Worm (Caenorhabditis elegans): Measurements from ENCODE around the gene cpz-2.

The cpz-2 gene

DNA sequence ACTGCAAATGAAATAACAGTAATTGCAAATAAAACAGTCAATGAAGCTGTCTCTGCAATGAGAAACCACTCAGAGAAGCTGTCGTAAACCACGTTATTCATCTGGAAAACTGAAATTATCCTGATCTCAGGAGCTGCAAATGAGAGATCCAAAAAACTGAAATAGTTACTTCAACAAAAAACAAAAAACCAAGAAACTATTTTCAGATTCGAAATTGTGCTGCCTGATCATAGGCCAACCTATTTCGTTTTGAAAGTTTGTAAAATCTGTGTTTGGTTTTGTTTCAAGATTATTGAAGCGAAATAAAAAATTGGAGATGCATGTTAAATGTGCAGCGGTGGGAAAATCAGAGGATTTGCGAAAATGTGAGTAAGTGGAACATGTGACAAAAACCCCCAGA is 39.7 kb downstream of the cpz-2 start, which contains the start of gene srv-8:
srv-8 (minus strand) TSS at position 101 of the 400 bp plus-strand sequence.
- no peak for TF ChIP-seq ceh-16 (tag; optimal IDR thresholded peaks at IDR 0.05)
- no peak for TF ChIP-seq nhr-23 (tag; optimal IDR thresholded peaks at IDR 0.05)
- no peak for TF ChIP-seq blmp-1 (tag; optimal IDR thresholded peaks at IDR 0.05; ENCODE audit: insufficient read depth)
- no peak for TF ChIP-seq sma-9 (GFP tag; optimal IDR thresholded peaks at IDR 0.05)
- no peak for TF ChIP-seq sma-9 (tag; optimal IDR thresholded peaks at IDR 0.05)
- TF ChIP-seq C34F6.9 (tag; optimal IDR thresholded peaks at IDR 0.05): no peak
- TF ChIP-seq mab-5 (tag; optimal IDR thresholded peaks at IDR 0.05): no peak
- TF ChIP-seq nhr-237 (tag; optimal IDR thresholded peaks at IDR 0.05): no peak
- no peak for TF ChIP-seq nhr-6 (tag; optimal IDR thresholded peaks at IDR 0.05)
- no peak for TF ChIP-seq sem-4 (tag; optimal IDR thresholded peaks at IDR 0.05)
- TF ChIP-seq snpc-4 (tag; optimal IDR thresholded peaks at IDR 0.05): no peak
- no peak for TF ChIP-seq ZK546.5 (tag; optimal IDR thresholded peaks at IDR 0.05)
- no peak for TF ChIP-seq unc-39 (tag; optimal IDR thresholded peaks at IDR 0.05)
- no peak for TF ChIP-seq R02D3.7 (tag; optimal IDR thresholded peaks at IDR 0.05)
- TF ChIP-seq nhr-12 (tag; optimal IDR thresholded peaks at IDR 0.05): no peak
- no peak for TF ChIP-seq F13H6.1 (tag; optimal IDR thresholded peaks at IDR 0.05)
- no peak for TF ChIP-seq ztf-4 (tag; optimal IDR thresholded peaks at IDR 0.05)
- TF ChIP-seq skn-1 (tag; optimal IDR thresholded peaks at IDR 0.05): no peak
- TF ChIP-seq nhr-11 (tag; optimal IDR thresholded peaks at IDR 0.05): no peak
- TF ChIP-seq nhr-77 (tag; optimal IDR thresholded peaks at IDR 0.05): no peak

DNA sequence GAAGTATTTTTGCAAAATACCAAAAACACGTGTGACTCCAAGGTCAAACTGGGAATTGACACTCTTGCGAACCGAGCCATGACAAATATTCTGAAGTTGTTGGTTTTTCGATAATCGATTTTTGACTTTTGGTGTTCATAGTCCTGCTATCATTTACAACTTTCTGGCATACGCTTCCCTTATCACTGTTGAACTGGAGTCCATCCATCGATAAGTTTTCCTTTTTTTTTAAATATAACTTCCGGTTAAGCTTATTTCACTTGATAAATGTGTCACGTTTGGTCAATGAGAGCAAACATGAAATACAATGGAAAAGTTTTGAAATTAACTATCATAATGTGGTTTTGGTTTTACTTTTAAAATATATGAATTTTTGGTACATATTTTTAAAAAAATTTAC is 40.7 kb downstream of the cpz-2 start:
- TF ChIP-seq unc-62 (GFP tag; optimal IDR thresholded peaks at IDR 0.05) (no peak), sma-9 (GFP tag; optimal IDR thresholded peaks at IDR 0.05) (peak; percentile 17), sma-9 (tag; optimal IDR thresholded peaks at IDR 0.05) (no peak), nhr-12 (tag; optimal IDR thresholded peaks at IDR 0.05) (no peak), crh-2 (tag; optimal IDR thresholded peaks at IDR 0.05) (peak; percentile 17), zag-1 (tag; optimal IDR thresholded peaks at IDR 0.05) (no peak), ceh-82 (tag; optimal IDR thresholded peaks at IDR 0.05) (no peak), sma-3 (GFP tag; optimal IDR thresholded peaks at IDR 0.05) (no peak), mbf-1 (tag; optimal IDR thresholded peaks at IDR 0.05) (no peak), dmd-4 (tag; optimal IDR thresholded peaks at IDR 0.05) (no peak), ZK546.5 (tag; optimal IDR thresholded peaks at IDR 0.05) (no peak), mdl-1 (tag; optimal IDR thresholded peaks at IDR 0.05) (no peak), fos-1 (tag; optimal IDR thresholded peaks at IDR 0.05) (peak; percentile 95), ceh-16 (tag; optimal IDR thresholded peaks at IDR 0.05) (no peak), lin-11 (tag; optimal IDR thresholded peaks at IDR 0.05) (no peak), nhr-21 (tag; optimal IDR thresholded peaks at IDR 0.05) (no peak)

ce11 chrV:13423045-13423444 is 42.1 kb downstream of the cpz-2 start, which contains the start of gene srv-9:
TSS of gene srv-9 (minus strand) at chrV:13423145.
- TF ChIP-seq elt-1 (tag; optimal IDR thresholded peaks at IDR 0.05): no peak
- no peak for TF ChIP-seq lin-39 (tag; optimal IDR thresholded peaks at IDR 0.05)
- TF ChIP-seq F13H6.1 (tag; optimal IDR thresholded peaks at IDR 0.05): no peak
- TF ChIP-seq crh-2 (tag; optimal IDR thresholded peaks at IDR 0.05): no peak

DNA sequence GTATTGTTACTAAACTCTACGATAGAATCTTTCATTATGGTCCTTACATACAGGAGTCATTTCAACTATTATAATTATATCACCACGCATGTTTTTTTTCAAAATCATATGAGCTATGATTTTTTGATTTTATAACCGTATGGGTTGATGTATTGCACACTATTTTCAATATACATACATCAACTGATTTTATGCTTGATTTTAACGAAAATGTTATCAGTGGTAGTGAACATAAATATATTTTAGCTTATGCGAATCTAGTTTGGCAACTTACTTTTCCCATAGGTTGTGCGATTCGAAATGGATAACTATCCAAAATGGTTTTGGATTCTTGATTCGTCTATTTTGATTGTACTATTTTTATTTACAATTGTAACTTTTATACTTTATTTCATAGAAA is 42.6 kb downstream of the cpz-2 start, which contains the start of gene srv-10:
srv-10 (plus strand) TSS at position 301 of the 400 bp plus-strand sequence.
- TF ChIP-seq nhr-23 (tag; optimal IDR thresholded peaks at IDR 0.05) (no peak), sma-9 (GFP tag; optimal IDR thresholded peaks at IDR 0.05) (no peak), sma-9 (tag; optimal IDR thresholded peaks at IDR 0.05) (no peak), lin-39 (tag; optimal IDR thresholded peaks at IDR 0.05) (no peak), unc-39 (tag; optimal IDR thresholded peaks at IDR 0.05) (no peak), ZK546.5 (tag; optimal IDR thresholded peaks at IDR 0.05) (no peak), ceh-82 (tag; optimal IDR thresholded peaks at IDR 0.05) (no peak), egl-27 (tag; optimal IDR thresholded peaks at IDR 0.05) (no peak), skn-1 (tag; optimal IDR thresholded peaks at IDR 0.05) (no peak), ztf-11 (tag; optimal IDR thresholded peaks at IDR 0.05) (no peak), elt-3 (tag; optimal IDR thresholded peaks at IDR 0.05) (no peak), nhr-237 (tag; optimal IDR thresholded peaks at IDR 0.05) (no peak), ama-1 (optimal IDR thresholded peaks at IDR 0.05) (no peak), sem-4 (tag; optimal IDR thresholded peaks at IDR 0.05) (no peak), snpc-4 (tag; optimal IDR thresholded peaks at IDR 0.05) (no peak), R02D3.7 (tag; optimal IDR thresholded peaks at IDR 0.05) (no peak), blmp-1 (tag; optimal IDR thresholded peaks at IDR 0.05; ENCODE audit: insufficient read depth) (no peak), nhr-12 (tag; optimal IDR thresholded peaks at IDR 0.05) (no peak)

Measured in whole organism, L2 larva.